Fruit fly (Drosophila melanogaster) Kc167 (cell line): ENCODE data around the gene Cep290.

Experiments
- h ChIP-seq: fragments of >200 bp; optimal IDR thresholded peaks from 3 replicates; lab custom pipeline; 2018; ENCODE audit warnings: missing external identifiers
- insv ChIP-seq: fragments of >200 bp; optimal IDR thresholded peaks from 3 replicates; lab custom pipeline; 2018; ENCODE audit warnings: missing external identifiers
- psq ChIP-seq: fragments of >200 bp; optimal IDR thresholded peaks from 2 replicates; lab custom pipeline; 2017; ENCODE audit warnings: missing external identifiers

DNA sequence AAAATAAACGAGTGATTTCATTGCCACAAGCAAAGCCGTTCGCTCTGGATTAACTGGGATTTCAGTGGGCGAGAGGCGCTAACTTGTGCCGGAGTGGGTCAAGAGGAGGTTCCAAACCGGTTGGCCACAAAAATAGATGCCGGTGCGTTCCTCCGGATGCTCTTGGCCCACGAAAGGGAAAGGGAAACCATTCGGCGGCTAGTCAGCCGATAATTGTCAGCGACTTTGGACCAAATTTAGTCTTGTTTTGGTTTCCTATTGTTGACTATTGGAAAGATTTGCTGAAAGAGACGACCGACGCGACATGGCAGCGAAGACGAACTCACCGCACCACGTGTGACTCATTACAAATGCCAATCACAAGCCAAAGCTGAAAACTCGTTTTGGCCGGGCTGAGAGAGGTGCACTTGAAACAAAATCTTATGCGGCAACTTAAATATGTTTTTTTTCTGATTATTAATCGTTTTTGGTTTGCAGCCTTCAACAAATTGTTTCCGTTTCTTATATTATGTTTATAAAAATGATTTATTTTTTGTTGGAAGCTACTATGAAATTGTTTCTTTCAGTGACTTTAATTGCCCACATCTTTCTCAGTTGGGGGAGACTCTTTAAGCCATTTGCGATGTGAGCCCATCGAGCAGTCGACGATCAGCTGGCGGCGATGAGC lies 51.7 kb downstream of the Cep290 start, which contains the start of gene CG34056:
- TF ChIP-seq h (lab: Kevin White, UChicago), result no peak
- TF ChIP-seq psq (lab: Kevin White, UChicago), result no peak
- no peak for TF ChIP-seq insv (lab: Kevin White, UChicago)
